Worm (Caenorhabditis elegans): ENCODE measurements around the gene sph-1.

ce11 chrIV:8181404-8181803, 48.0 kb upstream of the sph-1 start:
- TF ChIP-seq W03F9.2 (tag; optimal IDR thresholded peaks at IDR 0.05) (no peak), him-1 (tag; optimal IDR thresholded peaks at IDR 0.05) (no peak), dao-5 (tag; optimal IDR thresholded peaks at IDR 0.05) (no peak)
